Worm (Caenorhabditis elegans) whole organism, L4 larva: Measurements from ENCODE around the gene F10E9.12.

Source experiments
- F49E8.2 ChIP-seq: sonication (generic microtip); optimal IDR thresholded peaks from 2 replicates; lab custom pipeline; 2016; ENCODE audit warnings: missing compliant biosample characterization, mild to moderate bottlenecking, missing genetic modification characterization, borderline replicate concordance
- R02D3.7 ChIP-seq: fragments of 150-350 bp; sonication (generic microtip); optimal IDR thresholded peaks from 3 replicates; lab custom pipeline; 2014; ENCODE audit warnings: missing biosample characterization, missing genetic modification characterization
- ceh-28 ChIP-seq: fragments of 150-350 bp; optimal IDR thresholded peaks from 2 replicates; lab custom pipeline; 2014; ENCODE audit warnings: missing biosample characterization, missing genetic modification reagents, missing genetic modification characterization
- egl-27 ChIP-seq: sonication (generic microtip); optimal IDR thresholded peaks from 3 replicates; lab custom pipeline; 2017; ENCODE audit warnings: missing biosample characterization, missing genetic modification reagents, missing genetic modification characterization
- fos-1 ChIP-seq: fragments of 150-350 bp; optimal IDR thresholded peaks from 2 replicates; lab custom pipeline; 2014; ENCODE audit warnings: missing biosample characterization, missing genetic modification characterization
- jun-1 ChIP-seq: fragments of 150-350 bp; optimal IDR thresholded peaks from 2 replicates; lab custom pipeline; 2014; ENCODE audit warnings: missing biosample characterization, missing genetic modification reagents, missing genetic modification characterization
- lin-15B ChIP-seq: fragments of 150-350 bp; sonication (generic microtip); optimal IDR thresholded peaks from 3 replicates; lab custom pipeline; 2014; ENCODE audit warnings: missing biosample characterization, missing genetic modification characterization
- mep-1 ChIP-seq: fragments of 150-350 bp; sonication (generic microtip); optimal IDR thresholded peaks from 3 replicates; lab custom pipeline; 2014; ENCODE audit warnings: missing biosample characterization, missing genetic modification characterization
- nhr-10 ChIP-seq: fragments of 150-350 bp; optimal IDR thresholded peaks from 2 replicates; lab custom pipeline; 2014; ENCODE audit warnings: missing biosample characterization, missing genetic modification characterization
- nhr-28 ChIP-seq: fragments of 150-350 bp; optimal IDR thresholded peaks from 2 replicates; lab custom pipeline; 2014; ENCODE audit warnings: missing biosample characterization, missing genetic modification characterization
- nhr-76 ChIP-seq: fragments of 150-350 bp; optimal IDR thresholded peaks from 2 replicates; lab custom pipeline; 2014; ENCODE audit warnings: missing biosample characterization, missing genetic modification characterization
- skn-1 ChIP-seq: fragments of 150-350 bp; optimal IDR thresholded peaks from 2 replicates; lab custom pipeline; 2014; ENCODE audit warnings: missing biosample characterization, missing genetic modification characterization
- unc-130 ChIP-seq: sonication (generic microtip); optimal IDR thresholded peaks from 2 replicates; lab custom pipeline; 2016; ENCODE audit warnings: missing genetic modification reagents, missing genetic modification characterization, missing compliant biosample characterization
- unc-39 ChIP-seq: sonication (generic microtip); optimal IDR thresholded peaks from 2 replicates; lab custom pipeline; 2017; ENCODE audit warnings: missing biosample characterization, missing genetic modification characterization

ce11 chrIII:8308238-8308637 is 16.1 kb upstream of the F10E9.12 start, which contains the start of gene F10E9.4:
- no peak for TF ChIP-seq unc-39
- TF ChIP-seq mep-1 (tag; lab: Kevin White, UChicago) = no peak
- no peak for TF ChIP-seq skn-1 (tag; lab: Kevin White, UChicago)
- TF ChIP-seq unc-130 = no peak
- TF ChIP-seq R02D3.7 (tag; lab: Kevin White, UChicago) = no peak
- TF ChIP-seq nhr-10 = no peak
- TF ChIP-seq jun-1 (tag; lab: Kevin White, UChicago) = no peak
- TF ChIP-seq fos-1 (tag; lab: Kevin White, UChicago) = no peak
- TF ChIP-seq nhr-28 = no peak
- TF ChIP-seq nhr-76 (tag; lab: Kevin White, UChicago) = no peak
- TF ChIP-seq F49E8.2 (tag; lab: Kevin White, UChicago) = no peak
- TF ChIP-seq ceh-28 (tag; lab: Kevin White, UChicago) = no peak
- no peak for TF ChIP-seq egl-27 (tag; lab: Kevin White, UChicago)
- TF ChIP-seq lin-15B (tag; lab: Kevin White, UChicago) = no peak
